Fruit fly (Drosophila melanogaster) whole organism, embryonic: ENCODE measurements around the gene TTLL6B.

ENCODE experiments used
- Ada2b ChIP-seq: fragments of 200-800 bp; sonication (Bioruptor generic); IDR thresholded peaks from 2 replicates; pipeline ENCODE4 v1.3.6; 2022; ENCODE audit warnings: missing biosample characterization, missing genetic modification characterization
- Antp ChIP-seq: fragments of 200-800 bp; sonication (Bioruptor generic); optimal IDR thresholded peaks from 3 replicates; lab custom pipeline; 2016; ENCODE audit warnings: missing biosample characterization, missing genetic modification characterization
- Bgb ChIP-seq: fragments of 200-800 bp; sonication (Bioruptor generic); IDR thresholded peaks from 2 replicates; pipeline ENCODE4 v1.3.6; 2022; ENCODE audit warnings: missing biosample characterization, missing genetic modification characterization; ENCODE audit not compliant: partially characterized antibody
- CG10147 ChIP-seq: fragments of 200-800 bp; sonication (Bioruptor generic); optimal IDR thresholded peaks from 2 replicates; lab custom pipeline; 2019; ENCODE audit warnings: missing biosample characterization, mild to moderate bottlenecking, missing genetic modification characterization, moderate library complexity
- CG10959 ChIP-seq: fragments of 200-800 bp; sonication (Bioruptor generic); IDR thresholded peaks from 2 replicates; pipeline ENCODE4 v1.3.6; 2022; ENCODE audit warnings: missing biosample characterization, missing genetic modification characterization
- CG11695 ChIP-seq: fragments of 200-800 bp; sonication (Bioruptor generic); IDR thresholded peaks from 3 replicates; pipeline ENCODE4 v1.3.6; 2022; ENCODE audit warnings: missing biosample characterization, missing genetic modification characterization
- CG11696 ChIP-seq: fragments of 200-800 bp; sonication (Bioruptor generic); IDR thresholded peaks from 2 replicates; pipeline ENCODE4 v1.3.6; 2022; ENCODE audit warnings: missing biosample characterization, missing genetic modification characterization
- CG11723 ChIP-seq: fragments of 200-800 bp; sonication (Bioruptor generic); optimal IDR thresholded peaks from 2 replicates; lab custom pipeline; 2017; ENCODE audit warnings: missing biosample characterization, mild to moderate bottlenecking, missing genetic modification characterization
- CG12299 ChIP-seq: fragments of 200-800 bp; sonication (Bioruptor generic); optimal IDR thresholded peaks from 2 replicates; lab custom pipeline; 2018; ENCODE audit warnings: missing biosample characterization, mild to moderate bottlenecking, missing genetic modification characterization
- CG1529 ChIP-seq: fragments of 200-800 bp; sonication (Bioruptor generic); optimal IDR thresholded peaks from 3 replicates; lab custom pipeline; 2018; ENCODE audit warnings: missing biosample characterization, missing genetic modification characterization
- CG17361 ChIP-seq: fragments of 200-800 bp; sonication (Bioruptor generic); IDR thresholded peaks from 3 replicates; pipeline ENCODE4 v1.3.6; 2022; ENCODE audit warnings: missing biosample characterization, missing genetic modification characterization
- CG1792 ChIP-seq: fragments of 200-800 bp; sonication (Bioruptor generic); optimal IDR thresholded peaks from 2 replicates; lab custom pipeline; 2016; ENCODE audit warnings: missing biosample characterization, missing genetic modification characterization
- CG2202 ChIP-seq: fragments of 200-800 bp; sonication (Bioruptor generic); optimal IDR thresholded peaks from 2 replicates; lab custom pipeline; 2018; ENCODE audit warnings: missing biosample characterization, mild to moderate bottlenecking, missing genetic modification characterization
- CG31365 ChIP-seq: fragments of 200-800 bp; sonication (Bioruptor generic); optimal IDR thresholded peaks from 2 replicates; lab custom pipeline; 2018; ENCODE audit warnings: missing biosample characterization, mild to moderate bottlenecking, missing genetic modification characterization
- CG32772 ChIP-seq: fragments of 200-800 bp; sonication (Bioruptor generic); IDR thresholded peaks from 2 replicates; pipeline ENCODE4 v1.3.6; 2022; ENCODE audit warnings: missing biosample characterization, missing genetic modification characterization
- CG3407 ChIP-seq: fragments of 200-800 bp; sonication (Bioruptor generic); optimal IDR thresholded peaks from 2 replicates; lab custom pipeline; 2018; ENCODE audit warnings: missing biosample characterization, mild to moderate bottlenecking, missing genetic modification characterization
- CG34224 ChIP-seq: fragments of 200-800 bp; sonication (Bioruptor generic); IDR thresholded peaks from 3 replicates; pipeline ENCODE4 v1.3.6; 2022; ENCODE audit warnings: missing biosample characterization, missing genetic modification characterization; ENCODE audit not compliant: partially characterized antibody
- CG4707 ChIP-seq: fragments of 200-800 bp; sonication (Bioruptor generic); optimal IDR thresholded peaks from 2 replicates; lab custom pipeline; 2018; ENCODE audit warnings: missing biosample characterization, mild to moderate bottlenecking, missing genetic modification characterization, moderate library complexity
- CG4730 ChIP-seq: fragments of 200-800 bp; sonication (Bioruptor generic); IDR thresholded peaks from 2 replicates; pipeline ENCODE4 v1.3.6; 2022; ENCODE audit warnings: missing biosample characterization, missing genetic modification characterization
- CG7357 ChIP-seq: fragments of 200-800 bp; sonication (Bioruptor generic); IDR thresholded peaks from 3 replicates; pipeline ENCODE4 v1.3.6; 2022; ENCODE audit warnings: missing biosample characterization, missing genetic modification characterization
- CG7556 ChIP-seq: fragments of 200-800 bp; sonication (Bioruptor generic); optimal IDR thresholded peaks from 2 replicates; lab custom pipeline; 2017; ENCODE audit warnings: missing biosample characterization, mild to moderate bottlenecking, missing genetic modification characterization
- CG9437 ChIP-seq: fragments of 200-800 bp; sonication (Bioruptor generic); optimal IDR thresholded peaks from 2 replicates; lab custom pipeline; 2018; ENCODE audit warnings: missing biosample characterization, mild to moderate bottlenecking, missing genetic modification characterization
- Dfd ChIP-seq, 2 experiments: fragments of >200 bp; optimal IDR thresholded peaks; 2 replicates each; lab custom pipeline; 2017; ENCODE audit warnings: missing biosample characterization in 2 of 2, missing genetic modification characterization in 2 of 2
- Ets97D ChIP-seq: fragments of 200-800 bp; sonication (Bioruptor generic); optimal IDR thresholded peaks from 3 replicates; lab custom pipeline; 2016; ENCODE audit warnings: missing biosample characterization, missing genetic modification characterization
- H15 ChIP-seq: fragments of 200-800 bp; sonication (Bioruptor generic); IDR thresholded peaks from 3 replicates; pipeline ENCODE4 v1.3.6; 2022; ENCODE audit warnings: missing biosample characterization, missing genetic modification characterization
- HHEX ChIP-seq: fragments of 200-800 bp; sonication (Bioruptor generic); optimal IDR thresholded peaks from 3 replicates; lab custom pipeline; 2017; ENCODE audit warnings: missing biosample characterization, mild to moderate bottlenecking, missing genetic modification characterization, missing genetic modification reagents
- HLH3B ChIP-seq: fragments of 200-800 bp; sonication (Bioruptor generic); IDR thresholded peaks from 2 replicates; pipeline ENCODE4 v1.3.6; 2022; ENCODE audit warnings: missing biosample characterization, missing genetic modification characterization
- HmgD ChIP-seq: fragments of 200-800 bp; sonication (Bioruptor generic); optimal IDR thresholded peaks from 3 replicates; lab custom pipeline; 2016; ENCODE audit warnings: missing biosample characterization, missing genetic modification characterization
- Mrtf ChIP-seq: fragments of 200-800 bp; sonication (Bioruptor generic); IDR thresholded peaks from 3 replicates; pipeline ENCODE4 v1.3.6; 2022; ENCODE audit warnings: missing biosample characterization, missing genetic modification characterization
- Rfx ChIP-seq: fragments of 200-800 bp; sonication (Bioruptor generic); IDR thresholded peaks from 2 replicates; pipeline ENCODE4 v1.3.6; 2022; ENCODE audit warnings: missing biosample characterization, missing genetic modification characterization
- Vsx1 ChIP-seq: fragments of 200-800 bp; sonication (Bioruptor generic); optimal IDR thresholded peaks from 2 replicates; lab custom pipeline; 2017; ENCODE audit warnings: missing biosample characterization, mild to moderate bottlenecking, missing genetic modification characterization, missing genetic modification reagents
- ase ChIP-seq: fragments of 200-800 bp; sonication (Bioruptor generic); IDR thresholded peaks from 3 replicates; pipeline ENCODE4 v1.3.6; 2022; ENCODE audit warnings: missing biosample characterization, missing genetic modification characterization
- ash1 ChIP-seq: fragments of 200-800 bp; sonication (Bioruptor generic); optimal IDR thresholded peaks from 2 replicates; lab custom pipeline; 2018; ENCODE audit warnings: missing biosample characterization, mild to moderate bottlenecking, missing genetic modification characterization
- ato ChIP-seq: fragments of 200-800 bp; sonication (Bioruptor generic); IDR thresholded peaks from 2 replicates; pipeline ENCODE4 v1.3.6; 2022; ENCODE audit warnings: missing biosample characterization, missing genetic modification characterization; ENCODE audit not compliant: partially characterized antibody
- cg ChIP-seq: fragments of 200-800 bp; sonication (Bioruptor generic); optimal IDR thresholded peaks from 3 replicates; lab custom pipeline; 2019; ENCODE audit warnings: missing biosample characterization, mild to moderate bottlenecking, missing genetic modification characterization, moderate library complexity
- chif ChIP-seq, 2 experiments: fragments of 200-800 bp; sonication (Bioruptor generic); optimal IDR thresholded peaks; 3 replicates each; lab custom pipeline; 2016; ENCODE audit warnings: missing biosample characterization in 2 of 2, missing genetic modification characterization in 2 of 2
- dan ChIP-seq: fragments of 200-800 bp; sonication (Bioruptor generic); IDR thresholded peaks from 2 replicates; pipeline ENCODE4 v1.3.6; 2022; ENCODE audit warnings: missing biosample characterization, missing genetic modification characterization
- disco-r ChIP-seq: fragments of 200-800 bp; sonication (Bioruptor generic); optimal IDR thresholded peaks from 2 replicates; lab custom pipeline; 2016; ENCODE audit warnings: missing biosample characterization, missing genetic modification characterization
- en ChIP-seq: fragments of 200-800 bp; sonication (Bioruptor generic); optimal IDR thresholded peaks from 2 replicates; lab custom pipeline; 2016; ENCODE audit warnings: missing biosample characterization, missing genetic modification characterization
- ewg ChIP-seq: fragments of 200-800 bp; sonication (Bioruptor generic); optimal IDR thresholded peaks from 3 replicates; lab custom pipeline; 2017; ENCODE audit warnings: mild to moderate bottlenecking, missing biosample characterization, missing genetic modification reagents, missing genetic modification characterization
- jumu ChIP-seq: fragments of 200-800 bp; sonication (Bioruptor generic); optimal IDR thresholded peaks from 3 replicates; lab custom pipeline; 2016; ENCODE audit warnings: missing biosample characterization, missing genetic modification characterization
- ken ChIP-seq: fragments of 200-800 bp; sonication (Bioruptor generic); IDR thresholded peaks from 3 replicates; pipeline ENCODE4 v1.3.6; 2022; ENCODE audit warnings: missing biosample characterization, missing genetic modification characterization
- lola ChIP-seq, 3 experiments: fragments of >200 bp in 2 of 3; fragments of 200-800 bp in 1 of 3; sonication (Bioruptor generic) in 1 of 3; optimal IDR thresholded peaks; 2 replicates each; lab custom pipeline; 2017 to 2019; ENCODE audit warnings: missing biosample characterization in 3 of 3, missing genetic modification characterization in 3 of 3, mild to moderate bottlenecking in 1 of 3, moderate library complexity in 1 of 3
- nmo ChIP-seq: fragments of 200-800 bp; sonication (Bioruptor generic); optimal IDR thresholded peaks from 2 replicates; lab custom pipeline; 2018; ENCODE audit warnings: missing biosample characterization, mild to moderate bottlenecking, missing genetic modification characterization, moderate library complexity
- rib ChIP-seq: fragments of 200-800 bp; sonication (Bioruptor generic); IDR thresholded peaks from 2 replicates; pipeline ENCODE4 v1.3.6; 2022; ENCODE audit warnings: missing biosample characterization, missing genetic modification characterization
- sens ChIP-seq: fragments of 200-800 bp; sonication (Bioruptor generic); peaks from one replicate; lab custom pipeline; 2016; ENCODE audit warnings: missing biosample characterization, missing genetic modification characterization
- sens-2 ChIP-seq: fragments of 200-800 bp; sonication (Bioruptor generic); IDR thresholded peaks from 2 replicates; pipeline ENCODE4 v1.3.6; 2022; ENCODE audit warnings: missing biosample characterization, missing genetic modification characterization
- seq ChIP-seq: fragments of 200-800 bp; sonication (Bioruptor generic); IDR thresholded peaks from 2 replicates; pipeline ENCODE4 v1.3.6; 2022; ENCODE audit warnings: missing biosample characterization, missing genetic modification characterization
- sisA ChIP-seq: fragments of 200-800 bp; sonication (Bioruptor generic); IDR thresholded peaks from 2 replicates; pipeline ENCODE4 v1.3.6; 2022; ENCODE audit warnings: missing biosample characterization, missing genetic modification characterization
- unpg ChIP-seq: fragments of 200-800 bp; sonication (Bioruptor generic); optimal IDR thresholded peaks from 3 replicates; lab custom pipeline; 2018; ENCODE audit warnings: missing biosample characterization, mild to moderate bottlenecking, missing genetic modification characterization, moderate library complexity

The TTLL6B gene

dm6 chr3R:27292159-27292880 is 41.5 kb upstream of the TTLL6B start, which contains the start of gene CG3348 (continued):
- TF ChIP-seq CG3407: no peak
- peak; percentile 83 for TF ChIP-seq Ada2b (GFP tag; lab: Robert Waterston, UW)
- TF ChIP-seq CG10959 (GFP tag; lab: Robert Waterston, UW): no peak
- TF ChIP-seq unpg (GFP tag; lab: Kevin White, UChicago): peak; percentile 80
- TF ChIP-seq en (GFP tag; lab: Kevin White, UChicago): no peak
- no peak for TF ChIP-seq ash1
- TF ChIP-seq nmo (GFP tag; lab: Kevin White, UChicago): peak; percentile 73
- TF ChIP-seq ato: no peak
- no peak for TF ChIP-seq CG31365 (tag; lab: Kevin White, UChicago)
- TF ChIP-seq CG7357 (GFP tag; lab: Robert Waterston, UW): 0 out of 3 replicates have a peak, but pooled peaks have one; percentile 46
- TF ChIP-seq H15 (GFP tag; lab: Robert Waterston, UW): peak; percentile 34; the same call in 1 of the 3 replicates
- TF ChIP-seq CG11696 (GFP tag; lab: Robert Waterston, UW): peak; percentile 31; the same call in 1 of the 2 replicates
- TF ChIP-seq disco-r (GFP tag; lab: Kevin White, UChicago): no peak
- peak; percentile 29 for TF ChIP-seq CG9437 (GFP tag; lab: Kevin White, UChicago)
- TF ChIP-seq CG17361 (GFP tag; lab: Robert Waterston, UW): peak; percentile 61
- TF ChIP-seq CG4707: no peak
- no peak for TF ChIP-seq CG4730 (GFP tag; lab: Robert Waterston, UW)
- no peak for TF ChIP-seq CG34224 (GFP tag; lab: Robert Waterston, UW)
- TF ChIP-seq chif (GFP tag; optimal IDR thresholded peaks at IDR 0.05; lab: Kevin White, UChicago): peak; percentile 8 to 39
- TF ChIP-seq ken (GFP tag; lab: Robert Waterston, UW): no peak
- peak; percentile 82 for TF ChIP-seq HHEX
- no peak for TF ChIP-seq Vsx1
- peak; percentile 90 for TF ChIP-seq CG10147 (GFP tag; lab: Kevin White, UChicago)
- TF ChIP-seq sens: peak; percentile 87
- peak; percentile 66 for TF ChIP-seq sisA (GFP tag; lab: Robert Waterston, UW)
- no peak for TF ChIP-seq HmgD (GFP tag; lab: Kevin White, UChicago)
- no peak for TF ChIP-seq lola (GFP tag; optimal IDR thresholded peaks at IDR 0.05; lab: Kevin White, UChicago)
- TF ChIP-seq cg (GFP tag; lab: Kevin White, UChicago): no peak
- no peak for TF ChIP-seq Bgb
- peak; percentile 87 for TF ChIP-seq Rfx
- TF ChIP-seq CG12299 (tag; lab: Kevin White, UChicago): peak; percentile 30
- peak; percentile 41 for TF ChIP-seq ewg (GFP tag; lab: Kevin White, UChicago)
- TF ChIP-seq CG32772 (GFP tag; lab: Robert Waterston, UW): no peak
- TF ChIP-seq Mrtf (GFP tag; lab: Robert Waterston, UW): peak; percentile 58; the same call in 1 of the 3 replicates
- no peak for TF ChIP-seq CG2202 (tag; lab: Kevin White, UChicago)
- peak; percentile 72 for TF ChIP-seq CG7556 (GFP tag; lab: Kevin White, UChicago)
- TF ChIP-seq CG11695: peak; percentile 74; the same call in 2 of the 3 replicates
- peak; percentile 68 for TF ChIP-seq seq (GFP tag; lab: Robert Waterston, UW)
- no peak for TF ChIP-seq dan (GFP tag; lab: Robert Waterston, UW)
- TF ChIP-seq HLH3B (GFP tag; lab: Robert Waterston, UW): peak; percentile 61; the same call in 1 of the 2 replicates
- peak; percentile 35 for TF ChIP-seq CG11723 (GFP tag; lab: Kevin White, UChicago)
- TF ChIP-seq sens-2: peak; percentile 15; the same call in 1 of the 2 replicates
- no peak for TF ChIP-seq ase (GFP tag; lab: Robert Waterston, UW)
- TF ChIP-seq Antp (GFP tag; lab: Kevin White, UChicago): peak; percentile 4
- peak; percentile 8 for TF ChIP-seq jumu (GFP tag; lab: Kevin White, UChicago)
- TF ChIP-seq Dfd (GFP tag; optimal IDR thresholded peaks at IDR 0.05; lab: Kevin White, UChicago): no peak
- peak; percentile 79 for TF ChIP-seq rib
- peak; percentile 6 for TF ChIP-seq Ets97D (GFP tag; lab: Kevin White, UChicago)
- peak; percentile 20 for TF ChIP-seq CG1529 (GFP tag; lab: Kevin White, UChicago)
- TF ChIP-seq CG1792 (GFP tag; lab: Kevin White, UChicago): peak; percentile 67
